Fruit fly (Drosophila melanogaster): ENCODE data around the gene Toll-6.

Toll-6 gene

DNA sequence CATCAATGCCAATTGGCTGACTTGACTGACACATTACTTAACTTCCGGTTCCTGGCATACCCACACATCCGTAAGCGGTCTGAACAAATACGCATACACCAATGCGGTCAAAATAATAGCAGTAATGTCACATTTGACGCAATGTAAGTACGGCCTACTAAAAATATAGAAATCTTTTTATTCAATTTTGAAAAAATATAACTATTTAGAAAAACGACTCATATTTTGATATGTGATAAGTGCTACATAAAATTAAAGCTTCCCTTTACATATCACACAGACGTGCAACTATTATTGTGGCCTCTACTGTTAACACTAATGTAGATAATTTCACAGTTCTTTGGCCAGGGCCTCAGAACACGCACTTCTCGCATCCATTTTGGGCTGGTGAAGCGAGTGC lies 17.2 kb downstream of the Toll-6 start (continued):
- TF ChIP-seq cato (GFP tag; optimal IDR thresholded peaks at IDR 0.05; ENCODE audit: borderline replicate concordance), result no peak
- TF ChIP-seq CG13894 (tag; optimal IDR thresholded peaks at IDR 0.05), result no peak
- TF ChIP-seq CG32772 (GFP tag; IDR thresholded peaks at IDR 0.05), result no peak
- no peak for TF ChIP-seq CG9932 (GFP tag; IDR thresholded peaks at IDR 0.05)
- TF ChIP-seq CG14441 (GFP tag; IDR thresholded peaks at IDR 0.05), result no peak
- TF ChIP-seq Awh (GFP tag; IDR thresholded peaks at IDR 0.05), result no peak
- peak; percentile 14 for TF ChIP-seq CG16815 (GFP tag; optimal IDR thresholded peaks at IDR 0.05)
- TF ChIP-seq zfh1 (GFP tag; IDR thresholded peaks at IDR 0.05), result no peak
- no peak for TF ChIP-seq ci (GFP tag; IDR thresholded peaks at IDR 0.05)
- TF ChIP-seq CG6791 (GFP tag; IDR thresholded peaks at IDR 0.05; ENCODE audit: partially characterized antibody), result no peak
- no peak for TF ChIP-seq CG18011 (GFP tag; optimal IDR thresholded peaks at IDR 0.05)
- TF ChIP-seq nom (GFP tag; optimal IDR thresholded peaks at IDR 0.05), result no peak
- no peak; the same call in 1 of the 2 replicates for TF ChIP-seq vvl (GFP tag; IDR thresholded peaks at IDR 0.05)
- no peak for TF ChIP-seq CG15479 (GFP tag; optimal IDR thresholded peaks at IDR 0.05)
- no peak for TF ChIP-seq cwo (GFP tag; optimal IDR thresholded peaks at IDR 0.05)
- peak in 1 of 2 experiments; percentile 51 for TF ChIP-seq bsh (GFP tag; optimal IDR thresholded peaks at IDR 0.05)
- no peak for TF ChIP-seq Doc2 (GFP tag; IDR thresholded peaks at IDR 0.05)
- no peak for TF ChIP-seq sr (GFP tag; IDR thresholded peaks at IDR 0.05)
- TF ChIP-seq CG33557 (GFP tag; optimal IDR thresholded peaks at IDR 0.05), result no peak
- TF ChIP-seq CG32532 (GFP tag; IDR thresholded peaks at IDR 0.05), result no peak
- TF ChIP-seq Hmx (GFP tag; optimal IDR thresholded peaks at IDR 0.05), result no peak
- TF ChIP-seq NC2α (GFP tag; optimal IDR thresholded peaks at IDR 0.05), result no peak
- TF ChIP-seq ham (GFP tag; IDR thresholded peaks at IDR 0.05), result no peak
- TF ChIP-seq CG13287 (GFP tag; IDR thresholded peaks at IDR 0.05; ENCODE audit: partially characterized antibody), result no peak
- TF ChIP-seq Dll (GFP tag; IDR thresholded peaks at IDR 0.05; ENCODE audit: partially characterized antibody), result no peak
- TF ChIP-seq ara (GFP tag; IDR thresholded peaks at IDR 0.05), result 0 out of 2 replicates have a peak, but pooled peaks have one; percentile 29
- peak; percentile 6 for TF ChIP-seq CG17359 (tag; optimal IDR thresholded peaks at IDR 0.05)
- no peak for TF ChIP-seq CG9817 (tag; optimal IDR thresholded peaks at IDR 0.05)
- TF ChIP-seq fd64A (GFP tag; optimal IDR thresholded peaks at IDR 0.05), result no peak
- TF ChIP-seq Lpt (GFP tag; optimal IDR thresholded peaks at IDR 0.05), result no peak
- no peak for TF ChIP-seq wdn (GFP tag; IDR thresholded peaks at IDR 0.05)
- TF ChIP-seq CG3838 (GFP tag; optimal IDR thresholded peaks at IDR 0.05), result no peak
- TF ChIP-seq CG2678 (tag; optimal IDR thresholded peaks at IDR 0.05), result peak; percentile 23
- TF ChIP-seq bigmax (GFP tag; optimal IDR thresholded peaks at IDR 0.05), result no peak
- TF ChIP-seq CG4707 (GFP tag; optimal IDR thresholded peaks at IDR 0.05), result no peak
- TF ChIP-seq sima (GFP tag; optimal IDR thresholded peaks at IDR 0.05), result no peak
- no peak for TF ChIP-seq B-H2 (GFP tag; optimal IDR thresholded peaks at IDR 0.05)
- no peak for TF ChIP-seq knrl (GFP tag; IDR thresholded peaks at IDR 0.05; ENCODE audit: partially characterized antibody)
- no peak for TF ChIP-seq fd96Cb (tag; optimal IDR thresholded peaks at IDR 0.05)
- no peak for TF ChIP-seq unc-4 (GFP tag; IDR thresholded peaks at IDR 0.05; ENCODE audit: partially characterized antibody)
- TF ChIP-seq slbo (GFP tag; IDR thresholded peaks at IDR 0.05), result no peak
- no peak for TF ChIP-seq HLH4C (GFP tag; IDR thresholded peaks at IDR 0.05; ENCODE audit: partially characterized antibody)
- no peak for TF ChIP-seq wor (GFP tag; IDR thresholded peaks at IDR 0.05)
- TF ChIP-seq emc (GFP tag; optimal IDR thresholded peaks at IDR 0.05), result no peak
- peak; percentile 57 for TF ChIP-seq Med (GFP tag)
- TF ChIP-seq stwl (tag; optimal IDR thresholded peaks at IDR 0.05), result no peak
- no peak for TF ChIP-seq CG17568 (GFP tag; optimal IDR thresholded peaks at IDR 0.05)
- TF ChIP-seq Vsx1 (GFP tag; optimal IDR thresholded peaks at IDR 0.05), result no peak
- no peak for TF ChIP-seq sisA (GFP tag; IDR thresholded peaks at IDR 0.05)
- TF ChIP-seq CG8281 (tag; optimal IDR thresholded peaks at IDR 0.05), result no peak

Data from whole organism, embryonic.